Fruit fly (Drosophila melanogaster): ENCODE measurements around the gene Gorab.

Gorab gene

DNA sequence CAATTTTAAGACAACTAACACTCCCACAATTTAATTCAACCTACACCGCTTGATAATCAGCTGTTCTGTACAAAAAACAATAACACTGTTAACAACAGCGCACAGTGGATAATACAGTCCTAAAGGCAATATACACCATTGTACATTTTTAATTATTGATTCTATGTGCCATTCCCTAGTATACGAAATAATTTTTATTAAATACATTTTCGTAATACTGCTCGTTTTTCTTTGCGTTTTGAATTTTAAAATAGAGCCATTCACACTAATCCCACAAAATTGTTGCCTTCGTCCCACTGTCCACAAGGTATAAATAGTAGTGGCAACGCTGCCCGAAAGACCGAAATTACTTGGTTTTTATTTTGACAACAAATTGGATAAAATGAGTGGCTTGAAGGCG lies 4.9 kb upstream of the Gorab start, which contains the start of the genes Coq4 and CG32176 (continued):
- TF ChIP-seq Sp1 (GFP tag; optimal IDR thresholded peaks at IDR 0.05) (peak; percentile 94), pan (optimal IDR thresholded peaks at IDR 0.05) (no peak), foxo (GFP tag; optimal IDR thresholded peaks at IDR 0.05) (peak; percentile 90 to 99), Dif (GFP tag; optimal IDR thresholded peaks at IDR 0.05; ENCODE audit: partially characterized antibody) (no peak), Rel (GFP tag; optimal IDR thresholded peaks at IDR 0.05) (peak; percentile 42), Rel (tag; optimal IDR thresholded peaks at IDR 0.05) (peak; percentile 82), sv (GFP tag; optimal IDR thresholded peaks at IDR 0.05) (peak; percentile 99), brk (GFP tag; optimal IDR thresholded peaks at IDR 0.05) (peak; percentile 95), Hnf4 (GFP tag; optimal IDR thresholded peaks at IDR 0.05) (peak; percentile 98), br (GFP tag; optimal IDR thresholded peaks at IDR 0.05) (peak; percentile 98), Hr83 (GFP tag; optimal IDR thresholded peaks at IDR 0.05; ENCODE audit: poor library complexity, severe bottlenecking) (peak; percentile 91), Jra (GFP tag; optimal IDR thresholded peaks at IDR 0.05) (peak; percentile 96), CG32264 (GFP tag; optimal IDR thresholded peaks at IDR 0.05) (peak; percentile 94), lola (GFP tag; optimal IDR thresholded peaks at IDR 0.05) (no peak)

DNA sequence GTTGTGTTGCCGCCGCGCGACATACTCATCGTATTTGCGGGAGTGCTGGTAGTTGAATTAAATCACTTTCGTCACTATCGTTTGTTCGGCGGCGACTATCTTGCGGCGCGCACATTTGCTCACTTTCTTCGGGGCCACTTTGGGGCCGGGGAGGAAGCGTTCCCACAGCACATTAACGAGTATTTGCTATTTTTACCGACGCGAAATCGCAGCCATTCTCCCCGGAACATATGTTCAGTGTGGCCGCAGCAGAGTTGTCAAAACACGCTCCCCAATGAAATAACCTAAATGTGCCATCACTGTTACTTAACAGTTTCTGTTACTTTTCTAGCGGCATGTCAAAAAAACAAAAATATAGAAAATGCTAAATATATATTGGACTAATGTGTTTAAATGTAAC lies 4.3 kb upstream of the Gorab start, which contains the start of gene frc:
Gene frc, minus strand, starts transcription at position 244 of the 400 bp plus-strand sequence.
- TF ChIP-seq Hr83 (GFP tag; optimal IDR thresholded peaks at IDR 0.05; ENCODE audit: poor library complexity, severe bottlenecking) (no peak), Rel (GFP tag; optimal IDR thresholded peaks at IDR 0.05) (no peak), Rel (tag; optimal IDR thresholded peaks at IDR 0.05) (peak; percentile 5)

DNA sequence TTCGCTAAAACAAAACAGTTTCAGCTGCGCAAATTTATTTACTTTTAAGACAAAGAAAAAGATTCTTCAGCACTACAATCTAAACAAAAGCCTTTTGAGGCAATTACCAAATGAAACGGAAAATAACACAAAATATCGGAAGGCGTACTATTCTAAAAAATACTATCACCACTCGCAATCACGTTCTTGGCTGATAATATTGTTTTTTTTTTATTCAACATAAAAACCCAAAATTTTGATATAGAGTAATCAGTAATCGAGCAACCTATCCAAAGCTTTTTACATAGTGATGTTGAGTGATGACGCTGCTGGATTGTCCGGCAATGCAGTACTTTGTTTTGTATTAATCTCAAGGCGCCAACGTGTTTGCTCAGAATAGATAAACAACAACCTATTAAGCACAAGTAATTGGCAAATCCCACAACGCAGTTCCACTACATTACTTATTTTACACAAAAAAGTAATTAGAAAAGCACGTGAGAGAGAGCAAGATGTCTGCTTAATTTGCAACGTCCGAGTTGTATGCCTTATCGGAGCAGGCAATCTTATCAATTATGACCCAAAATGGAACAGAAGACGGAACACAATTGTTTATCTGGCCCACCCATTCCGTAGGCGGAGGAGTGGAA lies 2.4 kb upstream of the Gorab start:
- TF ChIP-seq Dfd (GFP tag; optimal IDR thresholded peaks at IDR 0.05) (no peak), fru (GFP tag; optimal IDR thresholded peaks at IDR 0.05) (peak; percentile 47), woc (GFP tag; optimal IDR thresholded peaks at IDR 0.05) (peak; percentile 20), Sp1 (GFP tag; optimal IDR thresholded peaks at IDR 0.05) (no peak), h (GFP tag; optimal IDR thresholded peaks at IDR 0.05) (peak; percentile 5), CG32264 (GFP tag; optimal IDR thresholded peaks at IDR 0.05) (peak; percentile 21), Jra (GFP tag; optimal IDR thresholded peaks at IDR 0.05) (no peak), tai (GFP tag; optimal IDR thresholded peaks at IDR 0.05) (no peak), ey (GFP tag; optimal IDR thresholded peaks at IDR 0.05) (peak; percentile 22), br (GFP tag; optimal IDR thresholded peaks at IDR 0.05) (peak; percentile 14), psq (GFP tag; optimal IDR thresholded peaks at IDR 0.05) (no peak), foxo (GFP tag; optimal IDR thresholded peaks at IDR 0.05) (peak in 1 of 2 experiments; percentile 33), CrebA (GFP tag; optimal IDR thresholded peaks at IDR 0.05; ENCODE audit: borderline replicate concordance) (no peak), Mio (GFP tag; optimal IDR thresholded peaks at IDR 0.05) (no peak)

DNA sequence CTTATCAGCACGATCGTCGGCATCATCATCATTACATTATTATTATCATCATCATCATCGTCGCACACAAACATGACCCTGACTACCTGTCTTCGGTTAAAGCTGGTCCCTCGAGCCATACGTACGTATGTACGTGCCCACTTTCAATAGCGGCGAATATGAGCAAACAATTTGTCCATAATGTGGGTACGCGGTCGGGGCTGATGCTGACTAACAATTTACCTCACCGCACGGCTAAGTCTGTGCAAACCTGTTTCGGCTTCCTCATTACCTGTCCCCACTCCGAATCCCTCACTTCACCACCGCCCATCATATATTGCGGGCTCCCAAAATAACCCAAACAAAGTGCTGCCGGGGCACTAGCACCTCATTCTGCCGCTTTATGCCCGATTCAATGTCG lies 1.8 kb upstream of the Gorab start:
- TF ChIP-seq Hr78 (GFP tag; optimal IDR thresholded peaks at IDR 0.05) (no peak), Jra (GFP tag; optimal IDR thresholded peaks at IDR 0.05) (peak; percentile 48), dsf (GFP tag; optimal IDR thresholded peaks at IDR 0.05; ENCODE audit: borderline replicate concordance) (no peak), jim (GFP tag; optimal IDR thresholded peaks at IDR 0.05) (no peak), fru (GFP tag; optimal IDR thresholded peaks at IDR 0.05) (no peak), h (GFP tag; optimal IDR thresholded peaks at IDR 0.05) (peak; percentile 1), br (GFP tag; optimal IDR thresholded peaks at IDR 0.05) (peak; percentile 6), dl (GFP tag; optimal IDR thresholded peaks at IDR 0.05; ENCODE audit: insufficient read depth in 1 of 2, partially characterized antibody in 2 of 2) (peak in 1 of 2 experiments; percentile 44), Dif (GFP tag; optimal IDR thresholded peaks at IDR 0.05; ENCODE audit: partially characterized antibody) (peak; percentile 80), lola (GFP tag; optimal IDR thresholded peaks at IDR 0.05) (no peak), HLH106 (tag; optimal IDR thresholded peaks at IDR 0.05) (no peak)

DNA sequence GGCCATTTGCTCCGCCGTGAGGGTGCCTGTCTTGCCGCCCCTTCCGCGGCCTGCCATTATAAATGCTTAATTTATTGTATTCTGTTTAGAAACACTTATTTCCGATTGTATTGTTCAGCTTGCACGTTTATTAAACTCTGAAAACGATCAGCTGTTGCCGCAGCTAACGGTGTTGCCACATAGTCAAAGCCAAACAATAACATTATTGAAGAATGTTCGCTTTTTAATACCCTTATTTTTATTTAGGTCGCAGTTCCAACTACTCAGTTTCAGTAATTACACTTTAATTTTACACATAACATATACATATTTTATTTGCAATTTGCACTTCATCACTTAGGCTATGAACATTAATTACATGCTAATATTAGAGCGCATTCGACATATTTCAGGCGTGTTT lies 1.6 kb downstream of the Gorab start, which contains the start of gene Polr3G:
Gene Polr3G, minus strand, starts transcription at position 118 of the 400 bp plus-strand sequence.
- no peak for TF ChIP-seq OdsH (GFP tag; optimal IDR thresholded peaks at IDR 0.05)
- no peak for TF ChIP-seq Dfd (GFP tag; optimal IDR thresholded peaks at IDR 0.05)
- no peak for TF ChIP-seq rgr (GFP tag; optimal IDR thresholded peaks at IDR 0.05)
- no peak for TF ChIP-seq lola (GFP tag; optimal IDR thresholded peaks at IDR 0.05)
- TF ChIP-seq Vsx2 (GFP tag; optimal IDR thresholded peaks at IDR 0.05; ENCODE audit: partially characterized antibody), result no peak
- no peak for TF ChIP-seq br (GFP tag; optimal IDR thresholded peaks at IDR 0.05)
- no peak for TF ChIP-seq N (GFP tag; optimal IDR thresholded peaks at IDR 0.05)
- no peak for TF ChIP-seq GATAd (GFP tag; optimal IDR thresholded peaks at IDR 0.05)
- no peak for TF ChIP-seq psq (GFP tag; optimal IDR thresholded peaks at IDR 0.05)
- TF ChIP-seq Jra (GFP tag; optimal IDR thresholded peaks at IDR 0.05), result no peak
- TF ChIP-seq Hr83 (GFP tag; optimal IDR thresholded peaks at IDR 0.05; ENCODE audit: poor library complexity, severe bottlenecking), result no peak
- TF ChIP-seq Dif (GFP tag; optimal IDR thresholded peaks at IDR 0.05; ENCODE audit: partially characterized antibody), result no peak
- no peak for TF ChIP-seq Sp1 (GFP tag; optimal IDR thresholded peaks at IDR 0.05)
- TF ChIP-seq CG32264 (GFP tag; optimal IDR thresholded peaks at IDR 0.05), result no peak
- TF ChIP-seq h (GFP tag; optimal IDR thresholded peaks at IDR 0.05), result peak; percentile 22
- TF ChIP-seq CG9705 (GFP tag; optimal IDR thresholded peaks at IDR 0.05), result no peak
- no peak for TF ChIP-seq Abd-B (GFP tag; optimal IDR thresholded peaks at IDR 0.05)
- no peak for TF ChIP-seq tai (GFP tag; optimal IDR thresholded peaks at IDR 0.05)
- TF ChIP-seq dsf (GFP tag; optimal IDR thresholded peaks at IDR 0.05; ENCODE audit: borderline replicate concordance), result no peak
- no peak for TF ChIP-seq HLH106 (tag; optimal IDR thresholded peaks at IDR 0.05)
- no peak for TF ChIP-seq pan (optimal IDR thresholded peaks at IDR 0.05)
- TF ChIP-seq jim (GFP tag; optimal IDR thresholded peaks at IDR 0.05), result no peak
- no peak for TF ChIP-seq CrebA (GFP tag; optimal IDR thresholded peaks at IDR 0.05; ENCODE audit: borderline replicate concordance)
- TF ChIP-seq ey (GFP tag; optimal IDR thresholded peaks at IDR 0.05), result peak; percentile 8
- TF ChIP-seq sv (GFP tag; optimal IDR thresholded peaks at IDR 0.05), result peak; percentile 41
- no peak for TF ChIP-seq usp (GFP tag; optimal IDR thresholded peaks at IDR 0.05)
- no peak for TF ChIP-seq dl (GFP tag; optimal IDR thresholded peaks at IDR 0.05; ENCODE audit: insufficient read depth in 1 of 2, partially characterized antibody in 2 of 2)
- no peak for TF ChIP-seq dmrt93B (GFP tag; optimal IDR thresholded peaks at IDR 0.05)

All from whole organism, wandering third instar larva.